Worm (Caenorhabditis elegans) whole organism, late embryonic: ENCODE measurements around the gene thoc-2.
A peak's percentile ranks its signal among the peaks of the same experiment; 100 is the strongest.

Source experiments
- C08G9.2 ChIP-seq: sonication (generic microtip); optimal IDR thresholded peaks from 2 replicates; lab custom pipeline; 2016; ENCODE audit warnings: mild to moderate bottlenecking, missing genetic modification characterization, moderate library complexity, missing compliant biosample characterization
- F13H6.1 ChIP-seq: sonication (generic microtip); optimal IDR thresholded peaks from 2 replicates; lab custom pipeline; 2016; ENCODE audit warnings: missing genetic modification characterization, missing compliant biosample characterization
- K02D7.2 ChIP-seq: sonication (generic microtip); optimal IDR thresholded peaks from 2 replicates; lab custom pipeline; 2017; ENCODE audit warnings: mild to moderate bottlenecking, missing genetic modification characterization, missing compliant biosample characterization
- K09A11.1 ChIP-seq: sonication (generic microtip); optimal IDR thresholded peaks from 2 replicates; lab custom pipeline; 2017; ENCODE audit warnings: antibody characterized with exemption, mild to moderate bottlenecking, missing genetic modification characterization, missing compliant biosample characterization; ENCODE audit not compliant: insufficient read depth
- Y22D7AL.16 ChIP-seq: sonication (generic microtip); optimal IDR thresholded peaks from 2 replicates; lab custom pipeline; 2016; ENCODE audit warnings: missing genetic modification characterization, missing compliant biosample characterization
- ama-1 ChIP-seq: fragments of 150-350 bp; optimal IDR thresholded peaks from 2 replicates; lab custom pipeline; 2014
- ceh-14 ChIP-seq: sonication (generic microtip); optimal IDR thresholded peaks from 2 replicates; lab custom pipeline; 2016; ENCODE audit warnings: missing genotype, missing genetic modification characterization, missing compliant biosample characterization
- ceh-18 ChIP-seq: sonication (generic microtip); optimal IDR thresholded peaks from 2 replicates; lab custom pipeline; 2016; ENCODE audit warnings: missing genetic modification characterization, missing compliant biosample characterization
- ceh-19 ChIP-seq: fragments of 200-800 bp; sonication (Bioruptor generic); optimal IDR thresholded peaks from 2 replicates; lab custom pipeline; 2018; ENCODE audit warnings: mild to moderate bottlenecking, missing genetic modification characterization, missing compliant biosample characterization
- ceh-2 ChIP-seq: sonication (generic microtip); optimal IDR thresholded peaks from 2 replicates; lab custom pipeline; 2016; ENCODE audit warnings: missing genotype, missing genetic modification characterization, missing compliant biosample characterization
- ceh-22 ChIP-seq: sonication (generic microtip); optimal IDR thresholded peaks from 2 replicates; lab custom pipeline; 2017; ENCODE audit warnings: missing biosample characterization, missing genetic modification characterization
- ceh-24 ChIP-seq: sonication (generic microtip); optimal IDR thresholded peaks from 2 replicates; lab custom pipeline; 2016; ENCODE audit warnings: mild to moderate bottlenecking, missing genetic modification characterization, missing compliant biosample characterization
- ceh-30 ChIP-seq: fragments of 150-350 bp; optimal IDR thresholded peaks from 2 replicates; lab custom pipeline; 2014; ENCODE audit warnings: missing biosample characterization, missing genetic modification characterization
- ceh-34 ChIP-seq: sonication (generic microtip); optimal IDR thresholded peaks from 2 replicates; lab custom pipeline; 2016; ENCODE audit warnings: mild to moderate bottlenecking, missing genetic modification characterization, missing compliant biosample characterization
- ceh-48 ChIP-seq: sonication (generic microtip); optimal IDR thresholded peaks from 2 replicates; lab custom pipeline; 2016; ENCODE audit warnings: missing genetic modification characterization, inconsistent platforms, missing compliant biosample characterization
- ceh-9 ChIP-seq: sonication (generic microtip); optimal IDR thresholded peaks from 2 replicates; lab custom pipeline; 2016; ENCODE audit warnings: mild to moderate bottlenecking, missing genetic modification characterization, inconsistent platforms, missing compliant biosample characterization
- dmd-4 ChIP-seq: sonication (generic microtip); optimal IDR thresholded peaks from 2 replicates; lab custom pipeline; 2016; ENCODE audit warnings: borderline replicate concordance, missing genetic modification characterization, missing compliant biosample characterization
- elt-2 ChIP-seq: sonication (generic microtip); optimal IDR thresholded peaks from 2 replicates; lab custom pipeline; 2016; ENCODE audit warnings: missing genetic modification reagents, missing genetic modification characterization, missing compliant biosample characterization
- ets-4 ChIP-seq: sonication (generic microtip); optimal IDR thresholded peaks from 2 replicates; lab custom pipeline; 2016; ENCODE audit warnings: missing genetic modification characterization, missing compliant biosample characterization
- eyg-1 ChIP-seq: sonication (generic microtip); optimal IDR thresholded peaks from 2 replicates; lab custom pipeline; 2016; ENCODE audit warnings: missing genotype, missing genetic modification characterization, missing compliant biosample characterization
- fkh-10 ChIP-seq: fragments of 150-350 bp; optimal IDR thresholded peaks from 2 replicates; lab custom pipeline; 2014; ENCODE audit warnings: missing biosample characterization, missing genetic modification reagents, missing genetic modification characterization
- hlh-13 ChIP-seq: fragments of 200-800 bp; sonication (Bioruptor generic); optimal IDR thresholded peaks from 2 replicates; lab custom pipeline; 2018; ENCODE audit warnings: mild to moderate bottlenecking, missing genetic modification characterization, missing compliant biosample characterization
- hlh-15 ChIP-seq: sonication (generic microtip); optimal IDR thresholded peaks from 2 replicates; lab custom pipeline; 2016; ENCODE audit warnings: missing genetic modification characterization, missing compliant biosample characterization
- hlh-6 ChIP-seq: sonication (generic microtip); optimal IDR thresholded peaks from 2 replicates; lab custom pipeline; 2016; ENCODE audit warnings: missing genotype, missing genetic modification characterization, missing compliant biosample characterization
- hlh-8 ChIP-seq: sonication (generic microtip); optimal IDR thresholded peaks from 2 replicates; lab custom pipeline; 2016; ENCODE audit warnings: missing genotype, missing genetic modification characterization, missing compliant biosample characterization
- mec-3 ChIP-seq: sonication (generic microtip); optimal IDR thresholded peaks from 2 replicates; lab custom pipeline; 2016; ENCODE audit warnings: borderline replicate concordance, missing genetic modification characterization, missing compliant biosample characterization
- nhr-11 ChIP-seq: fragments of 150-350 bp; optimal IDR thresholded peaks from 2 replicates; lab custom pipeline; 2014; ENCODE audit warnings: missing biosample characterization, missing genetic modification characterization
- nhr-232 ChIP-seq: sonication (generic microtip); optimal IDR thresholded peaks from 2 replicates; lab custom pipeline; 2016; ENCODE audit warnings: missing genetic modification characterization, missing compliant biosample characterization
- pat-9 ChIP-seq: fragments of 200-800 bp; sonication (Bioruptor generic); optimal IDR thresholded peaks from 2 replicates; lab custom pipeline; 2018; ENCODE audit warnings: mild to moderate bottlenecking, missing genetic modification characterization, moderate library complexity, missing compliant biosample characterization
- pax-1 ChIP-seq: fragments of 150-350 bp; optimal IDR thresholded peaks from 2 replicates; lab custom pipeline; 2014; ENCODE audit warnings: missing biosample characterization, missing genetic modification characterization
- pha-2 ChIP-seq: sonication (generic microtip); optimal IDR thresholded peaks from 2 replicates; lab custom pipeline; 2017; ENCODE audit warnings: mild to moderate bottlenecking, missing genetic modification characterization, missing compliant biosample characterization
- pha-4 ChIP-seq: fragments of 150-350 bp; optimal IDR thresholded peaks from 2 replicates; lab custom pipeline; 2018; ENCODE audit warnings: missing biosample characterization, missing genetic modification reagents, missing genetic modification characterization
- pros-1 ChIP-seq: fragments of 150-350 bp; optimal IDR thresholded peaks from 2 replicates; lab custom pipeline; 2014; ENCODE audit warnings: missing biosample characterization, missing genetic modification reagents, missing genetic modification characterization
- rnt-1 ChIP-seq: sonication (generic microtip); optimal IDR thresholded peaks from 2 replicates; lab custom pipeline; 2016; ENCODE audit warnings: missing genetic modification characterization, missing compliant biosample characterization
- sox-2 ChIP-seq: fragments of 200-800 bp; sonication (Bioruptor generic); IDR thresholded peaks from 2 replicates; pipeline ENCODE4 v1.3.6; 2022; ENCODE audit warnings: missing genetic modification reagents, missing genetic modification characterization, missing compliant biosample characterization
- sox-4 ChIP-seq: sonication (generic microtip); optimal IDR thresholded peaks from 2 replicates; lab custom pipeline; 2017; ENCODE audit warnings: mild to moderate bottlenecking, missing genetic modification characterization, inconsistent platforms, missing compliant biosample characterization
- tbx-2 ChIP-seq: sonication (generic microtip); optimal IDR thresholded peaks from 2 replicates; lab custom pipeline; 2016; ENCODE audit warnings: missing genetic modification characterization, missing compliant biosample characterization
- ttx-3 ChIP-seq: sonication (generic microtip); optimal IDR thresholded peaks from 2 replicates; lab custom pipeline; 2016; ENCODE audit warnings: missing genetic modification reagents, missing genetic modification characterization, missing compliant biosample characterization
- unc-3 ChIP-seq, 2 experiments: fragments of 200-800 bp in 1 of 2; sonication (Bioruptor generic) in 1 of 2; sonication (generic microtip) in 1 of 2; conservative IDR thresholded peaks in 1 of 2; optimal IDR thresholded peaks in 1 of 2; 2 replicates each; pipeline versions ENCODE4 v1.3.6 to Lab custom; 2016 to 2022; ENCODE audit warnings: missing compliant biosample characterization in 2 of 2, missing genetic modification characterization in 2 of 2, missing genetic modification reagents in 1 of 2
- unc-42 ChIP-seq: sonication (generic microtip); optimal IDR thresholded peaks from 2 replicates; lab custom pipeline; 2016; ENCODE audit warnings: missing genotype, missing genetic modification characterization, missing compliant biosample characterization
- unc-86 ChIP-seq: sonication (generic microtip); optimal IDR thresholded peaks from 2 replicates; lab custom pipeline; 2016; ENCODE audit warnings: missing genetic modification characterization, missing compliant biosample characterization
- zip-5 ChIP-seq: sonication (generic microtip); optimal IDR thresholded peaks from 2 replicates; lab custom pipeline; 2016; ENCODE audit warnings: missing genetic modification characterization, missing compliant biosample characterization

The thoc-2 gene

DNA sequence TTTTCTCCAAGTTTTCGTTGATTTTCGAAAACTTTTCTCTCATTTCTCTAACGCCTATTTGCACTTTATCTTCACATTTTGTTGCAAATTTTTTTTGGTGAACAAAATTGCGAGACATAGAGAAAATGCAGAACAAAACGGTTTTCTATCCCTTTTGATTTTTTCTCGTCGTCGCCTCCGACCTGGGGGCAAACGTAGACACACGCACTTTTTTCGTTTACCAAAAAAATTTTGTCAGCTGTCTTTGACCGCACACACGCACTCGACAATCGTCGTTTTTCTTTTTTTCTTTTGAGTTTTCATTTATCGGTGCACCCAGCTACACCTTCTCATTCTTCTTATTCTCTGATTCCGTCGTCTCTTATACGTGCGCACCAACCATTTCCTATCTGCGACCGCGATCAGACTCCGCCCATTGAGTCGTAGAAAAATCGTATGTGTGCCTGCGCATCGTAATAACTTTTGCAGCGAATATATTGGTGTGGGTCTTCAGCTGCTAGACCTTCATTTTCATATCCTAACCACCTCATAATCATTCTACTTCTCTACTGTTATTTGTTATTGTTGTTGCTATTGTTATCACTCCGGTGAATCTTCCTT, 5.4 kb upstream of the thoc-2 start:
- TF ChIP-seq rnt-1 (tag; lab: Kevin White, UChicago) (peak; percentile 27), tbx-2 (tag; lab: Kevin White, UChicago) (peak; percentile 5), ceh-30 (no peak), pha-2 (tag; lab: Kevin White, UChicago) (no peak), ceh-18 (tag; lab: Kevin White, UChicago) (peak; percentile 57), ceh-14 (tag; lab: Kevin White, UChicago) (no peak)
- TF ChIP-seq, all 69 proteins: peak for 3

DNA sequence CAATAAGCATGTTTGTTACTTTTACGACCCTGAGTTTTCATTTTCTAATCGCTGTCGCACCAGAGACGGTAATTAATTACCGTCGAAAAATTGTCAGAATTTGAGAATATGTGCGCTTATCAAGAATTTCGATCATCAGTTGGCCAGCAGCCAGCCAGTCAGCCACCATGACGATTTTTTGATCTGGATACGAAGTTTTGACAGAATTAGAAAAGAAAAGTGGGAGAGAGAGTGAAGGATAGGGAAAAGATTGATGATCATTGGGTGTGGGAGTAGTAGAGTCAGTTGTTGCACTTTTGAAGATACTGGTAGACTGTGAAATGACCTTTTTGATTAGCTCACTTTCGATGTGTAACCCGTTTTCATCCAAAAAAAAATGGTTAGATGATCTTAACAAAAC, 3.4 kb upstream of the thoc-2 start:
- TF ChIP-seq nhr-11 (tag; lab: Kevin White, UChicago) (no peak), ceh-18 (tag; lab: Kevin White, UChicago) (peak; percentile 21)

DNA sequence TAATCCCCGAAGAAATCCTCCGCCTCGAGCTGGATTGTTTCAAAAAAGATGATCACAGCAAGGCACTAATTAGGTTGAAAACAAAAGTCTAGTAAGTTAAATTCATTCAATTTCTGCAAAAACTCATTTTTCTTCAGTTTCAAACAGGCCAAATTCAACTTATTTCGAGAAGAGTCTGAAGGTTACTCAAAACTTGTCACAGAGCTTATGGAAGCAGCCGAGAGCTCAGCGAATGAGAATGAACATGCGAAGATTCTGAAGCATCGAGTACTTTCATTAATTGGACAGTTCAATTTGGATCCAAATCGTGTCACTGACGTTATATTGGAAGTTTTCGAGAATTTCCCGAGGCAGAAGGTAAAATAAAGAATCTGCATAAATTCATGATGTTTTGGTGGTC, 682 bp downstream of the thoc-2 start:
- no peak for TF ChIP-seq hlh-6
- TF ChIP-seq dmd-4 (tag; lab: Kevin White, UChicago), result no peak
- no peak for TF ChIP-seq pha-4
- TF ChIP-seq ceh-19 (GFP tag; lab: Kevin White, UChicago), result no peak
- no peak for TF ChIP-seq hlh-13
- no peak for TF ChIP-seq eyg-1 (tag; lab: Kevin White, UChicago)
- TF ChIP-seq pat-9 (tag; lab: Kevin White, UChicago), result no peak
- TF ChIP-seq nhr-232 (tag; lab: Kevin White, UChicago), result no peak
- TF ChIP-seq rnt-1 (tag; lab: Kevin White, UChicago), result no peak
- TF ChIP-seq tbx-2 (tag; lab: Kevin White, UChicago), result no peak
- no peak for TF ChIP-seq hlh-15
- TF ChIP-seq zip-5, result no peak
- no peak for TF ChIP-seq ceh-24 (tag; lab: Kevin White, UChicago)
- TF ChIP-seq ceh-22 (tag; lab: Kevin White, UChicago), result no peak
- TF ChIP-seq sox-2 (GFP tag; lab: Robert Waterston, UW), result no peak
- no peak for TF ChIP-seq pros-1 (tag; lab: Kevin White, UChicago)
- TF ChIP-seq unc-42 (tag; lab: Kevin White, UChicago), result no peak
- TF ChIP-seq fkh-10 (GFP tag; lab: Kevin White, UChicago), result no peak

DNA sequence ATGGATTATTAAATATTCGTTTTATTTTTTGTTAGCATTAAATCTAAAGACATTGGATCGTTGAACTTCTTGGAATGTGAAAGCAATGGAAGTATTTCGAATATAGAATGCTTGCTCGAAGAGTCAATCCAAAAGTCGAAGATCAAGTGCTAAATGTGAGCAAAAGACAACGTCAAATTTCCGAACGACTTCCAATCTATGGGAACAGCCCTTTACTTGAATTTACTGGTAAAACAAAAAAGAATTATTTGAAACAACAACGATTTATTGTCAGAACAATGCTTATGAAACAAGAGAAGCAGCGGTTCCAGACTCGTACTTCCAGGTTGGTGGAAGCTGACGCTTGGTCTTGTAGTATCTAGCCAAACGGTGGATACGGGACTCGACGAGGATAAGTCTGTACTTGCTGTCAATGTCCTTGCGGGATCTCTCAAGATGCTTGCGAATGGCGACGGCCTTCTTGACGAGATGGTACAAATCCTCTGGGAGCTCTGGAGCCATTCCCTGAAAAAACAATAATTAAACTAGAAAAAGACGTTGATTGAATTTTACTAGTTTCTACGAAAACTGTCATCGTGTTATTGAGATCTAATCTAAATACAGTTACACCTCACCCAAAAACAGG, 6.1 kb downstream of the thoc-2 start:
- TF ChIP-seq Y22D7AL.16 (tag; lab: Kevin White, UChicago) (no peak), ama-1 (lab: Kevin White, UChicago) (peak; percentile 17)
- TF ChIP-seq, all 69 proteins: peak for 1

DNA sequence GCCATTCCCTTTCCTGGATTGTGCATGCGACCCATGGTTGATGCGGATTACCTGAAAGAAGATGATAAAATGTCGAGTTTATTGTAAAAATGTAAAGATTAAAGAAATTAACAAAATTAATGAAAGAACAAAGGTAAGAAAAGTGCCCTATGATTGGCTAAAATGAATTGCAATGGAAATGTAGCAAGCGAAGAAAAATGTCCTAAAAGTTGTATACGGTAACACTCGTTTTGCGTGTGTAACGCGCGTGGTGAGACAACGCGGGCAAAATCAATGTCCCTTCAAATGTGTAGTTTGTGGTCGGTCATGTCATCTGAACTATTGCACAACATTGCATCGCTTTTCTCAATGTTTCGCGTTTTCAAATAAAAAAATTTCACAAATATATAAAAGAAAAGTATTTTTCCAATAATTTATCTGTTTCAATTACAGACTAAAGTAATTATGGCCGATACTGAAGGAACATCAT, 7.1 kb downstream of the thoc-2 start, which contains the start of the genes rps-13 and nfx-1:
rps-13 (minus strand) TSS at position 51 of the 469 bp plus-strand sequence.
nfx-1 (plus strand) TSS at position 433 of the 469 bp plus-strand sequence.
- peak; percentile 50 for TF ChIP-seq ceh-48
- TF ChIP-seq pha-4, result no peak
- TF ChIP-seq ceh-34 (tag; lab: Kevin White, UChicago), result peak; percentile 43
- peak; percentile 87 for TF ChIP-seq ceh-30
- TF ChIP-seq K09A11.1, result no peak
- TF ChIP-seq fkh-10 (GFP tag; lab: Kevin White, UChicago), result no peak
- peak; percentile 25 for TF ChIP-seq ets-4 (tag; lab: Kevin White, UChicago)
- no peak for TF ChIP-seq pha-2 (tag; lab: Kevin White, UChicago)
- TF ChIP-seq unc-86 (tag; lab: Kevin White, UChicago), result no peak
- TF ChIP-seq elt-2 (tag; lab: Kevin White, UChicago), result peak; percentile 36
- TF ChIP-seq ttx-3, result no peak
- TF ChIP-seq ceh-14 (tag; lab: Kevin White, UChicago), result no peak
- TF ChIP-seq unc-3 (GFP tag; conservative IDR thresholded peaks at IDR 0.05; lab: Robert Waterston, UW), result no peak
- no peak for TF ChIP-seq unc-3 (tag; optimal IDR thresholded peaks at IDR 0.05; lab: Kevin White, UChicago)
- TF ChIP-seq mec-3 (tag; lab: Kevin White, UChicago), result no peak
- no peak for TF ChIP-seq pax-1 (tag; lab: Kevin White, UChicago)
- no peak for TF ChIP-seq sox-4 (tag; lab: Kevin White, UChicago)
- peak; percentile 10 for TF ChIP-seq ceh-2
- no peak for TF ChIP-seq nhr-11 (tag; lab: Kevin White, UChicago)
- TF ChIP-seq hlh-8, result no peak
- TF ChIP-seq ama-1 (lab: Kevin White, UChicago), result no peak
- TF ChIP-seq ceh-24 (tag; lab: Kevin White, UChicago), result no peak
- no peak for TF ChIP-seq F13H6.1 (tag; lab: Kevin White, UChicago)
- no peak for TF ChIP-seq C08G9.2 (tag; lab: Kevin White, UChicago)
- no peak for TF ChIP-seq zip-5
- no peak for TF ChIP-seq K02D7.2 (tag; lab: Kevin White, UChicago)
- TF ChIP-seq pat-9 (tag; lab: Kevin White, UChicago), result no peak
- TF ChIP-seq ceh-9 (tag; lab: Kevin White, UChicago), result no peak
